Worm (Caenorhabditis elegans) whole organism, early embryonic: ENCODE results near the gene fbxa-112.

Experiments used
- F13C5.2 ChIP-seq: sonication (generic microtip); optimal IDR thresholded peaks from 2 replicates; lab custom pipeline; 2017; ENCODE audit warnings: mild to moderate bottlenecking, missing genetic modification characterization, inconsistent platforms, missing compliant biosample characterization
- ama-1 ChIP-seq: fragments of 150-350 bp; optimal IDR thresholded peaks from 2 replicates; lab custom pipeline; 2014
- flt-1 ChIP-seq: fragments of 200-800 bp; sonication (Bioruptor generic); IDR thresholded peaks from 2 replicates; pipeline ENCODE4 v1.3.6; 2022; ENCODE audit warnings: missing genetic modification characterization, missing compliant biosample characterization
- hmg-4 ChIP-seq: fragments of 200-800 bp; sonication (Bioruptor generic); optimal IDR thresholded peaks from 2 replicates; lab custom pipeline; 2018; ENCODE audit warnings: mild to moderate bottlenecking, missing genetic modification characterization, missing compliant biosample characterization
- hnd-1 ChIP-seq: sonication (generic microtip); optimal IDR thresholded peaks from 2 replicates; lab custom pipeline; 2016; ENCODE audit warnings: missing genetic modification characterization, missing compliant biosample characterization
- sea-1 ChIP-seq: fragments of 200-800 bp; sonication (Bioruptor generic); conservative IDR thresholded peaks from 2 replicates; pipeline ENCODE4 v1.3.6; 2022; ENCODE audit warnings: missing genetic modification characterization, missing compliant biosample characterization
- tbx-11 ChIP-seq: fragments of 200-800 bp; sonication (Bioruptor generic); IDR thresholded peaks from 2 replicates; pipeline ENCODE4 v1.3.6; 2022; ENCODE audit warnings: missing genetic modification characterization, missing compliant biosample characterization
- tbx-37 ChIP-seq: fragments of 200-800 bp; sonication (Bioruptor generic); conservative IDR thresholded peaks from 2 replicates; pipeline ENCODE4 v1.3.6; 2022; ENCODE audit warnings: missing genetic modification reagents, missing genetic modification characterization, missing compliant biosample characterization

DNA sequence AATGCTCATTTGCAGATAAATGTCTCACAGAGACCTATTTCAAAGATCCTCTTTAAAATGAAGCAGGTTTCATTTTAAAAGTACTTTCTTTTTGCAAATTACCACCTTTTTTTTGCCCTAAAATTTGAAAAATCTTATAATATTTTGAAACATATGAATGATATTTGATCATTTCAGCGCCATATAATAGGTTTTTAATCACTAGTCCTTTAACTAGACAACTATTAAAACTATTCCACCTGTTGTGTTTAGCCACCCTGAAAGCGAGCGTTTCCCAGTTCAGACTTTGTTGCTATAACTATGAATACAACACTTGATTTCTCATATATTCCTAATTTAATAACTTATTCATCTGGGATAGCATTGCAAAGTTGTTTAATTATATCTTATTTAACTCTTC lies 43.8 kb upstream of the fbxa-112 start, which contains the start of gene srz-95:
- TF ChIP-seq tbx-37: no peak
- TF ChIP-seq hmg-4: no peak
- TF ChIP-seq F13C5.2 (tag; lab: Kevin White, UChicago): no peak
- no peak for TF ChIP-seq sea-1 (GFP tag; lab: Robert Waterston, UW)
- TF ChIP-seq ama-1 (lab: Kevin White, UChicago): no peak
- no peak for TF ChIP-seq tbx-11 (GFP tag; lab: Robert Waterston, UW)
- TF ChIP-seq flt-1 (GFP tag; lab: Robert Waterston, UW): no peak
- TF ChIP-seq hnd-1 (tag; lab: Kevin White, UChicago): no peak
